Worm (Caenorhabditis elegans) whole organism, L4 larva: ENCODE measurements around the gene F17E9.2.

ENCODE experiments used
- D1046.2 ChIP-seq: fragments of 200-800 bp; sonication (Bioruptor generic); IDR thresholded peaks from 2 replicates; pipeline ENCODE4 v1.3.6; 2022; ENCODE audit warnings: missing genetic modification characterization, missing compliant biosample characterization
- F10B5.3 ChIP-seq: sonication (generic microtip); optimal IDR thresholded peaks from 2 replicates; lab custom pipeline; 2016; ENCODE audit warnings: mild to moderate bottlenecking, missing genetic modification characterization, missing compliant biosample characterization
- F44E2.7 ChIP-seq: fragments of 200-800 bp; sonication (Bioruptor generic); IDR thresholded peaks from 2 replicates; pipeline ENCODE4 v2.1.2; 2022; ENCODE audit warnings: missing genetic modification characterization, missing compliant biosample characterization
- R02D3.7 ChIP-seq: fragments of 150-350 bp; sonication (generic microtip); optimal IDR thresholded peaks from 3 replicates; lab custom pipeline; 2014; ENCODE audit warnings: missing biosample characterization, missing genetic modification characterization
- T20F7.1 ChIP-seq: fragments of 200-800 bp; sonication (Bioruptor generic); optimal IDR thresholded peaks from 2 replicates; lab custom pipeline; 2018; ENCODE audit warnings: mild to moderate bottlenecking, missing genetic modification characterization, missing compliant biosample characterization
- T26A8.4 ChIP-seq: fragments of 200-800 bp; sonication (Bioruptor generic); IDR thresholded peaks from 2 replicates; pipeline ENCODE4 v1.3.6; 2022; ENCODE audit warnings: missing genetic modification characterization, missing compliant biosample characterization
- Y105C5A.15 ChIP-seq: fragments of 200-800 bp; sonication (Bioruptor generic); IDR thresholded peaks from 2 replicates; pipeline ENCODE4 v1.3.6; 2022; ENCODE audit warnings: missing genetic modification characterization, missing compliant biosample characterization
- Y48G9A.11 ChIP-seq: fragments of 200-800 bp; sonication (Bioruptor generic); IDR thresholded peaks from 2 replicates; pipeline ENCODE4 v1.3.6; 2022; ENCODE audit warnings: missing genetic modification reagents, missing genetic modification characterization, missing compliant biosample characterization
- aha-1 ChIP-seq: fragments of 150-350 bp; peaks from one replicate; lab custom pipeline; 2014; ENCODE audit warnings: missing biosample characterization, missing genetic modification characterization
- aly-2 ChIP-seq: sonication (generic microtip); optimal IDR thresholded peaks from 2 replicates; lab custom pipeline; 2018; ENCODE audit warnings: missing biosample characterization, missing genetic modification characterization
- ceh-62 ChIP-seq: sonication (generic microtip); optimal IDR thresholded peaks from 2 replicates; lab custom pipeline; 2017; ENCODE audit warnings: missing biosample characterization, missing genetic modification characterization
- ceh-82 ChIP-seq: sonication (generic microtip); optimal IDR thresholded peaks from 2 replicates; lab custom pipeline; 2017; ENCODE audit warnings: missing biosample characterization, missing genetic modification characterization
- cey-2 ChIP-seq: sonication (generic microtip); optimal IDR thresholded peaks from 3 replicates; lab custom pipeline; 2017; ENCODE audit warnings: missing genetic modification characterization, mild to moderate bottlenecking, missing compliant biosample characterization, antibody characterized with exemption, borderline replicate concordance; ENCODE audit not compliant: insufficient read depth
- daf-12 ChIP-seq: fragments of 150-350 bp; optimal IDR thresholded peaks from 2 replicates; lab custom pipeline; 2014; ENCODE audit warnings: missing biosample characterization, missing genetic modification reagents, missing genetic modification characterization
- dpl-1 ChIP-seq: fragments of 150-350 bp; optimal IDR thresholded peaks from 2 replicates; lab custom pipeline; 2014; ENCODE audit warnings: missing biosample characterization, missing genetic modification reagents, missing genetic modification characterization
- duxl-1 ChIP-seq: sonication (generic microtip); optimal IDR thresholded peaks from 2 replicates; lab custom pipeline; 2016; ENCODE audit warnings: mild to moderate bottlenecking, missing genetic modification characterization, moderate library complexity, missing compliant biosample characterization; ENCODE audit not compliant: poor library complexity
- egl-27 ChIP-seq: sonication (generic microtip); optimal IDR thresholded peaks from 3 replicates; lab custom pipeline; 2017; ENCODE audit warnings: missing biosample characterization, missing genetic modification reagents, missing genetic modification characterization
- egl-43 ChIP-seq: fragments of 200-800 bp; sonication (Bioruptor generic); IDR thresholded peaks from 2 replicates; pipeline ENCODE4 v1.3.6; 2022; ENCODE audit warnings: missing genetic modification reagents, missing genetic modification characterization, missing compliant biosample characterization
- gei-8 ChIP-seq: fragments of 200-800 bp; sonication (Bioruptor generic); optimal IDR thresholded peaks from 2 replicates; lab custom pipeline; 2018; ENCODE audit warnings: mild to moderate bottlenecking, missing genetic modification characterization, missing compliant biosample characterization
- hmg-1.1 ChIP-seq: fragments of 200-800 bp; sonication (Bioruptor generic); IDR thresholded peaks from 2 replicates; pipeline ENCODE4 v1.3.6; 2022; ENCODE audit warnings: missing genetic modification reagents, missing genetic modification characterization, missing compliant biosample characterization
- jun-1 ChIP-seq: fragments of 150-350 bp; optimal IDR thresholded peaks from 2 replicates; lab custom pipeline; 2014; ENCODE audit warnings: missing biosample characterization, missing genetic modification reagents, missing genetic modification characterization
- lin-29 ChIP-seq: fragments of 200-800 bp; sonication (Bioruptor generic); IDR thresholded peaks from 2 replicates; pipeline ENCODE4 v1.3.6; 2022; ENCODE audit warnings: missing genetic modification reagents, missing genetic modification characterization, missing compliant biosample characterization
- lin-38 ChIP-seq: fragments of 200-800 bp; sonication (Bioruptor generic); IDR thresholded peaks from 2 replicates; pipeline ENCODE4 v1.3.6; 2022; ENCODE audit warnings: missing genetic modification reagents, missing genetic modification characterization, missing compliant biosample characterization
- lir-3 ChIP-seq: sonication (generic microtip); optimal IDR thresholded peaks from 2 replicates; lab custom pipeline; 2016; ENCODE audit warnings: mild to moderate bottlenecking, missing genetic modification characterization, missing compliant biosample characterization
- lsy-2 ChIP-seq, 2 experiments: fragments of 150-350 bp in 1 of 2; sonication (generic microtip) in 1 of 2; optimal IDR thresholded peaks; 2 replicates each; lab custom pipeline; 2014 to 2017; ENCODE audit warnings: missing biosample characterization in 2 of 2, missing genetic modification characterization in 2 of 2
- madf-5 ChIP-seq, 2 experiments: fragments of 200-800 bp; sonication (Bioruptor generic); IDR thresholded peaks; 2 replicates each; pipeline ENCODE4 v1.3.6; 2022; ENCODE audit warnings: missing compliant biosample characterization in 2 of 2, missing genetic modification characterization in 2 of 2
- mdl-1 ChIP-seq, 2 experiments: fragments of 150-350 bp in 1 of 2; sonication (generic microtip) in 1 of 2; optimal IDR thresholded peaks; 2 replicates each; lab custom pipeline; 2014 to 2017; ENCODE audit warnings: missing biosample characterization in 2 of 2, missing genetic modification characterization in 2 of 2
- nhr-102 ChIP-seq: sonication (generic microtip); optimal IDR thresholded peaks from 2 replicates; lab custom pipeline; 2016; ENCODE audit warnings: mild to moderate bottlenecking, missing genetic modification characterization, moderate library complexity, missing compliant biosample characterization
- nhr-11 ChIP-seq: fragments of 150-350 bp; optimal IDR thresholded peaks from 2 replicates; lab custom pipeline; 2014; ENCODE audit warnings: missing biosample characterization, missing genetic modification characterization
- nhr-42 ChIP-seq: fragments of 200-800 bp; sonication (Bioruptor generic); IDR thresholded peaks from 2 replicates; pipeline ENCODE4 v1.3.6; 2022; ENCODE audit warnings: missing genetic modification characterization, missing compliant biosample characterization
- snpc-4 ChIP-seq: fragments of 150-350 bp; optimal IDR thresholded peaks from 2 replicates; lab custom pipeline; 2014; ENCODE audit warnings: missing biosample characterization, missing genetic modification characterization
- spr-3 ChIP-seq: fragments of 200-800 bp; sonication (Bioruptor generic); optimal IDR thresholded peaks from 2 replicates; lab custom pipeline; 2018; ENCODE audit warnings: mild to moderate bottlenecking, missing genetic modification characterization, missing compliant biosample characterization
- tra-1 ChIP-seq: fragments of 200-800 bp; sonication (Bioruptor generic); IDR thresholded peaks from 2 replicates; pipeline ENCODE4 v1.3.6; 2022; ENCODE audit warnings: missing genetic modification reagents, missing genetic modification characterization, missing compliant biosample characterization
- unc-62 ChIP-seq, 3 experiments: fragments of 150-350 bp in 1 of 3; sonication (generic microtip); optimal IDR thresholded peaks in 2 of 3; peaks in 1 of 3; 1 replicate in 1 of 3; 2 replicates in 2 of 3; lab custom pipeline; 2014 to 2017; ENCODE audit warnings: missing biosample characterization in 3 of 3, missing genetic modification characterization in 3 of 3, missing genetic modification reagents in 3 of 3, missing genotype in 1 of 3
- vab-7 ChIP-seq: fragments of 200-800 bp; sonication (Bioruptor generic); IDR thresholded peaks from 2 replicates; pipeline ENCODE4 v1.3.6; 2022; ENCODE audit warnings: missing genetic modification reagents, missing genetic modification characterization, missing compliant biosample characterization
- zfp-2 ChIP-seq: sonication (generic microtip); optimal IDR thresholded peaks from 2 replicates; lab custom pipeline; 2016; ENCODE audit warnings: mild to moderate bottlenecking, missing genetic modification characterization, missing compliant biosample characterization
- zip-11 ChIP-seq: fragments of 200-800 bp; sonication (Bioruptor generic); IDR thresholded peaks from 2 replicates; pipeline ENCODE4 v1.3.6; 2022; ENCODE audit warnings: missing genetic modification characterization, missing compliant biosample characterization
- ztf-7 ChIP-seq: fragments of 150-350 bp; optimal IDR thresholded peaks from 2 replicates; lab custom pipeline; 2014; ENCODE audit warnings: missing biosample characterization, missing genetic modification characterization

The F17E9.2 gene

ce11 chrIV:8380266-8380850, 24.7 kb downstream of the F17E9.2 start (continued):
- TF ChIP-seq lsy-2 (tag; optimal IDR thresholded peaks at IDR 0.05; lab: Kevin White, UChicago) (no peak), duxl-1 (tag; lab: Kevin White, UChicago) (no peak), jun-1 (tag; lab: Kevin White, UChicago) (no peak), nhr-102 (tag; lab: Kevin White, UChicago) (peak; percentile 11), gei-8 (GFP tag; lab: Kevin White, UChicago) (no peak), aha-1 (peak; percentile 9), dpl-1 (GFP tag; lab: Kevin White, UChicago) (no peak), tra-1 (peak; percentile 79; the same call in 1 of the 2 replicates), F10B5.3 (tag; lab: Kevin White, UChicago) (no peak), cey-2 (tag; lab: Kevin White, UChicago) (no peak), egl-43 (no peak), R02D3.7 (tag; lab: Kevin White, UChicago) (no peak), zip-11 (GFP tag; lab: Robert Waterston, UW) (no peak), vab-7 (GFP tag; lab: Robert Waterston, UW) (no peak), ceh-82 (tag; lab: Kevin White, UChicago) (no peak), T26A8.4 (GFP tag; lab: Robert Waterston, UW) (no peak), D1046.2 (GFP tag; lab: Robert Waterston, UW) (no peak), madf-5 (GFP tag; IDR thresholded peaks at IDR 0.05; lab: Robert Waterston, UW) (no peak), nhr-11 (no peak), snpc-4 (tag; lab: Kevin White, UChicago) (no peak), lir-3 (tag; lab: Kevin White, UChicago) (no peak), T20F7.1 (GFP tag; lab: Kevin White, UChicago) (peak; percentile 33), lin-29 (GFP tag; lab: Robert Waterston, UW) (no peak), ztf-7 (tag; lab: Kevin White, UChicago) (no peak), ceh-62 (tag; lab: Kevin White, UChicago) (no peak), unc-62 (GFP tag; optimal IDR thresholded peaks at IDR 0.05 in 1 of 2; lab: Kevin White, UChicago) (peak; percentile 47 to 93), unc-62 (tag; optimal IDR thresholded peaks at IDR 0.05; lab: Kevin White, UChicago) (no peak), Y48G9A.11 (GFP tag; lab: Robert Waterston, UW) (no peak), zfp-2 (tag; lab: Kevin White, UChicago) (no peak), egl-27 (tag; lab: Kevin White, UChicago) (no peak), daf-12 (tag; lab: Kevin White, UChicago) (no peak), F44E2.7 (GFP tag; lab: Robert Waterston, UW) (no peak), Y105C5A.15 (GFP tag; lab: Robert Waterston, UW) (no peak), aly-2 (tag; lab: Kevin White, UChicago) (no peak), lin-38 (GFP tag; lab: Robert Waterston, UW) (no peak), hmg-1.1 (GFP tag; lab: Robert Waterston, UW) (no peak)

ce11 chrIV:8382695-8383094, 27.0 kb downstream of the F17E9.2 start, which contains the start of gene D2096.9:
Gene D2096.9, minus strand, starts transcription at chrIV:8382795.
- no peak for TF ChIP-seq mdl-1 (tag; optimal IDR thresholded peaks at IDR 0.05; lab: Kevin White, UChicago)
- peak in 1 of 2 experiments; percentile 52 for TF ChIP-seq unc-62 (GFP tag; optimal IDR thresholded peaks at IDR 0.05 in 1 of 2; lab: Kevin White, UChicago)
- no peak for TF ChIP-seq unc-62 (tag; optimal IDR thresholded peaks at IDR 0.05; lab: Kevin White, UChicago)

- TF ChIP-seq R02D3.7 (tag; lab: Kevin White, UChicago): no peak
- no peak for TF ChIP-seq nhr-42 (GFP tag; lab: Robert Waterston, UW)
- no peak for TF ChIP-seq spr-3 (GFP tag; lab: Kevin White, UChicago)
- TF ChIP-seq unc-62 (GFP tag; optimal IDR thresholded peaks at IDR 0.05 in 1 of 2; lab: Kevin White, UChicago): peak in 1 of 2 experiments; percentile 94
- no peak for TF ChIP-seq unc-62 (tag; optimal IDR thresholded peaks at IDR 0.05; lab: Kevin White, UChicago)
These were observed 29.0 kb downstream of the F17E9.2 start for ce11 chrIV:8384737-8385136.
